Fruit fly (Drosophila melanogaster) S2 (cell line): ENCODE data around the gene AkhR.

Source experiments
- CG8478 ChIP-seq: fragments of >200 bp; optimal IDR thresholded peaks from 2 replicates; lab custom pipeline; 2018
- CTCF ChIP-seq, 2 experiments: fragments of >200 bp; optimal IDR thresholded peaks; 2 replicates each; lab custom pipeline; 2018

- TF ChIP-seq CTCF (optimal IDR thresholded peaks at IDR 0.05; lab: Kevin White, UChicago) (no peak), CG8478 (lab: Kevin White, UChicago) (no peak)
Observed at dm6 chr2L:6673211-6674012, 42.6 kb downstream of the AkhR start, which contains the start of gene Spn27A.
